Worm (Caenorhabditis elegans) whole organism, L2 larva: Measurements from ENCODE around the gene clec-177.

ENCODE experiments used
- C34F6.9 ChIP-seq: fragments of 150-350 bp; optimal IDR thresholded peaks from 2 replicates; lab custom pipeline; 2014; ENCODE audit warnings: missing biosample characterization, missing genetic modification characterization
- R02D3.7 ChIP-seq: fragments of 150-350 bp; optimal IDR thresholded peaks from 2 replicates; lab custom pipeline; 2014; ENCODE audit warnings: missing biosample characterization, missing genetic modification characterization
- alr-1 ChIP-seq: fragments of 150-350 bp; optimal IDR thresholded peaks from 2 replicates; lab custom pipeline; 2014; ENCODE audit warnings: missing biosample characterization, missing genetic modification characterization
- blmp-1 ChIP-seq: sonication (generic microtip); optimal IDR thresholded peaks from 2 replicates; lab custom pipeline; 2017; ENCODE audit warnings: missing genetic modification characterization, mild to moderate bottlenecking, missing compliant biosample characterization, antibody characterized with exemption, moderate library complexity; ENCODE audit not compliant: insufficient read depth
- ceh-16 ChIP-seq: fragments of 150-350 bp; optimal IDR thresholded peaks from 2 replicates; lab custom pipeline; 2014; ENCODE audit warnings: missing biosample characterization, missing genetic modification characterization
- ceh-82 ChIP-seq: fragments of 150-350 bp; optimal IDR thresholded peaks from 2 replicates; lab custom pipeline; 2014; ENCODE audit warnings: missing biosample characterization, missing genetic modification characterization
- dmd-4 ChIP-seq: sonication (generic microtip); optimal IDR thresholded peaks from 2 replicates; lab custom pipeline; 2017; ENCODE audit warnings: missing biosample characterization, missing genetic modification characterization
- elt-1 ChIP-seq: fragments of 150-350 bp; optimal IDR thresholded peaks from 2 replicates; lab custom pipeline; 2014; ENCODE audit warnings: missing biosample characterization, missing genetic modification characterization
- elt-3 ChIP-seq: sonication (generic microtip); optimal IDR thresholded peaks from 2 replicates; lab custom pipeline; 2017; ENCODE audit warnings: missing biosample characterization, missing genetic modification characterization
- lin-11 ChIP-seq: fragments of 150-350 bp; sonication (generic microtip); optimal IDR thresholded peaks from 2 replicates; lab custom pipeline; 2014; ENCODE audit warnings: missing biosample characterization, missing genetic modification characterization, inconsistent platforms, mixed read lengths
- lin-39 ChIP-seq: fragments of 150-350 bp; optimal IDR thresholded peaks from 2 replicates; lab custom pipeline; 2014; ENCODE audit warnings: missing biosample characterization, missing genetic modification reagents, missing genetic modification characterization
- lsy-2 ChIP-seq, 2 experiments: fragments of 150-350 bp in 1 of 2; sonication (generic microtip) in 1 of 2; optimal IDR thresholded peaks; 2 replicates each; lab custom pipeline; 2014 to 2017; ENCODE audit warnings: missing biosample characterization in 2 of 2, missing genetic modification characterization in 2 of 2
- mab-5 ChIP-seq: fragments of 150-350 bp; optimal IDR thresholded peaks from 2 replicates; lab custom pipeline; 2014; ENCODE audit warnings: missing biosample characterization, missing genetic modification characterization
- mbf-1 ChIP-seq: sonication (generic microtip); optimal IDR thresholded peaks from 2 replicates; lab custom pipeline; 2017; ENCODE audit warnings: missing biosample characterization, missing genetic modification characterization
- mdl-1 ChIP-seq, 2 experiments: fragments of 150-350 bp in 1 of 2; sonication (generic microtip) in 1 of 2; optimal IDR thresholded peaks; 2 replicates each; lab custom pipeline; 2017; ENCODE audit warnings: missing biosample characterization in 2 of 2, missing genetic modification characterization in 2 of 2
- nhr-10 ChIP-seq: sonication (generic microtip); optimal IDR thresholded peaks from 2 replicates; lab custom pipeline; 2017; ENCODE audit warnings: missing biosample characterization, missing genetic modification characterization
- nhr-11 ChIP-seq: fragments of 150-350 bp; optimal IDR thresholded peaks from 2 replicates; lab custom pipeline; 2014; ENCODE audit warnings: missing biosample characterization, missing genetic modification characterization
- nhr-129 ChIP-seq: fragments of 150-350 bp; optimal IDR thresholded peaks from 2 replicates; lab custom pipeline; 2014; ENCODE audit warnings: missing biosample characterization, missing genetic modification characterization
- nhr-23 ChIP-seq: fragments of 150-350 bp; optimal IDR thresholded peaks from 2 replicates; lab custom pipeline; 2014; ENCODE audit warnings: missing biosample characterization, missing genetic modification reagents, missing genetic modification characterization
- nhr-25 ChIP-seq: fragments of 150-350 bp; sonication (generic microtip); optimal IDR thresholded peaks from 3 replicates; lab custom pipeline; 2014; ENCODE audit warnings: missing biosample characterization, missing genetic modification characterization
- peb-1 ChIP-seq: fragments of 150-350 bp; optimal IDR thresholded peaks from 2 replicates; lab custom pipeline; 2014; ENCODE audit warnings: missing biosample characterization, missing genetic modification characterization
- sma-3 ChIP-seq: sonication (generic microtip); optimal IDR thresholded peaks from 2 replicates; lab custom pipeline; 2016; ENCODE audit warnings: missing genetic modification reagents, missing genetic modification characterization, missing compliant biosample characterization
- sma-9 ChIP-seq, 2 experiments: fragments of 150-350 bp in 1 of 2; sonication (generic microtip) in 1 of 2; optimal IDR thresholded peaks; 2 replicates each; lab custom pipeline; 2014 to 2016; ENCODE audit warnings: missing genetic modification characterization in 2 of 2, mild to moderate bottlenecking in 1 of 2, missing biosample characterization in 1 of 2, missing compliant biosample characterization in 1 of 2, missing genetic modification reagents in 1 of 2, moderate library complexity in 1 of 2
- unc-39 ChIP-seq: fragments of 150-350 bp; optimal IDR thresholded peaks from 2 replicates; lab custom pipeline; 2014; ENCODE audit warnings: missing biosample characterization, missing genetic modification characterization
- unc-55 ChIP-seq: fragments of 150-350 bp; sonication (generic microtip); optimal IDR thresholded peaks from 3 replicates; lab custom pipeline; 2014; ENCODE audit warnings: missing biosample characterization, missing genetic modification reagents, missing genetic modification characterization
- unc-62 ChIP-seq: fragments of 150-350 bp; optimal IDR thresholded peaks from 2 replicates; lab custom pipeline; 2014; ENCODE audit warnings: missing biosample characterization, missing genetic modification reagents, missing genetic modification characterization
- zag-1 ChIP-seq: fragments of 150-350 bp; optimal IDR thresholded peaks from 2 replicates; lab custom pipeline; 2014; ENCODE audit warnings: missing biosample characterization, missing genetic modification characterization
- ztf-11 ChIP-seq: sonication (generic microtip); optimal IDR thresholded peaks from 2 replicates; lab custom pipeline; 2017; ENCODE audit warnings: missing biosample characterization, missing genetic modification characterization
- ztf-4 ChIP-seq: fragments of 150-350 bp; optimal IDR thresholded peaks from 2 replicates; lab custom pipeline; 2014; ENCODE audit warnings: missing biosample characterization, missing genetic modification characterization

Gene clec-177

DNA sequence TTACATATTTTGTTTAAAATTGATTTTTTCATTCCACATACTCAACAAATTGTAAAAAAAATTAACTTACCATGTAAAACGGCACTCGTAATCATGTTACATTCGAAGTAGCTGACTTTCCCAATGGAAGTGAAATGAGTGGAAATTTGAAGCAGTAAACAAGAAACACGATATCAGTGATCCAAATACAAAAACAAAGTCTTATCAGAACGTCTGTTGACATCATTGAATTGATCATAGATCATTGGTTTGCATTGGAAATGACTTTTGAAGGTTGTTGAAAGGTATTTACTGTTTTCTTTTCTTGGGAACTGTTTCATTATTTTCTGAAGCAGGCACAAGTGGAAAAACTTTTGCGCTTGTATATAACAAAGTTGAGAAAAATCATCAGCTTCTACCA lies 10.4 kb upstream of the clec-177 start, which contains the start of gene Y9C9A.16:
TSS of gene Y9C9A.16 (minus strand) at position 131 of the 400 bp plus-strand sequence.
- no peak for TF ChIP-seq C34F6.9 (tag; lab: Kevin White, UChicago)
- TF ChIP-seq zag-1 (tag; lab: Kevin White, UChicago): no peak
- TF ChIP-seq dmd-4 (tag; lab: Kevin White, UChicago): no peak
- no peak for TF ChIP-seq nhr-25 (tag; lab: Kevin White, UChicago)
- no peak for TF ChIP-seq peb-1 (tag; lab: Kevin White, UChicago)
- TF ChIP-seq ztf-4 (tag; lab: Kevin White, UChicago): no peak
- no peak for TF ChIP-seq mbf-1 (tag; lab: Kevin White, UChicago)
- TF ChIP-seq ceh-82 (tag; lab: Kevin White, UChicago): no peak

DNA sequence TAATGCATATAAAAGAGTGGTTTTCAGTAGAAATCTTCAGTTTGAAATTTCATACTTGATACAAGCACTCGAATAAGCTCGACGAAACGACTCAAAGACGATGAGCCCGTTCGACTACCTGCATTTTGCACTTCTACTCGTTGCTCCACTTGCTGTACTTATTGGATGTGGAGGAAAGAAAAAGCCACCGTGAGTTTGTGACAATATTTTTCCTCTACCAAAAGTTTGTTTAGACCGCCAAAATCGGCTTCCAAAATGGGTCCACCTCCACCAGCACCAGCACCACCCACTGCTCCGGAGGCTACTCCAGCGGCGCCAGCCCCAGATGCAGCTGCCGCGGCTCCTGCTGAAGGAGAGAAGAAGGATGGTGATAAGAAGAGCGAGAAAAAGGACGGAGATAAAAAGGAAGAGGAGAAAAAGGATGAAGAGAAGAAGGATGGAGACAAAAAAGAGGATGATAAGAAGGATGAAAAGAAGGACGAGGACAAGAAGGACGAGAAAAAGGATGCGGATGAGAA lies 9.1 kb upstream of the clec-177 start, which contains the start of gene E03H12.5:
TSS of gene E03H12.5 (plus strand) at position 51 of the 518 bp plus-strand sequence.
- TF ChIP-seq lin-11 (tag; lab: Kevin White, UChicago): no peak
- TF ChIP-seq dmd-4 (tag; lab: Kevin White, UChicago): no peak
- TF ChIP-seq alr-1 (tag; lab: Kevin White, UChicago): no peak
- TF ChIP-seq C34F6.9 (tag; lab: Kevin White, UChicago): no peak
- no peak for TF ChIP-seq lin-39 (tag; lab: Kevin White, UChicago)
- no peak for TF ChIP-seq mbf-1 (tag; lab: Kevin White, UChicago)
- TF ChIP-seq elt-1 (tag; lab: Kevin White, UChicago): no peak
- TF ChIP-seq ceh-16 (tag; lab: Kevin White, UChicago): no peak
- TF ChIP-seq peb-1 (tag; lab: Kevin White, UChicago): no peak
- no peak for TF ChIP-seq nhr-25 (tag; lab: Kevin White, UChicago)
- no peak for TF ChIP-seq unc-39 (tag; lab: Kevin White, UChicago)
- no peak for TF ChIP-seq unc-62 (GFP tag; lab: Kevin White, UChicago)

ce11 chrIV:4981027-4981426 lies 5.3 kb upstream of the clec-177 start, which contains the start of gene srz-24:
srz-24 (minus strand) TSS chrIV:4981127.
- TF ChIP-seq mbf-1 (tag; lab: Kevin White, UChicago) (no peak), ztf-11 (tag; lab: Kevin White, UChicago) (no peak), sma-3 (no peak), zag-1 (tag; lab: Kevin White, UChicago) (no peak)
- TF ChIP-seq, all 48 proteins: peak for 0

DNA sequence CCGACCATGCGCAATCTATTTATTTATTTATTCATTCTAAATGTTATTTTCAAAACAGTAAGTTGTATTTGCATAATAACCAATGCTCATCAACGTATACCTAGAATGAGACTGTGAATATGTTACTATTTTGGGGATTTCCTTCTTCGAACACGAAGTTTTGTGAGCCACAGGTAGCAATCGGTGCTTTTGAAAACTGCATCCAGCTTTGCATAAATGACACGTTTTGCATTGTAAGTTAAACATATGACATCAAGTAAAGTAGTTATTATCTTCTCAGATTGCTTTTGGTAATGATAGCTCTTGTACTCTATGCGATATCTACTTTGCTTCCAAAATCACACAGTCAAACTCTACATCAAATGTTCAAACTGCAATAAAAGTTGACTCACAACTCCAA lies 3.9 kb upstream of the clec-177 start, which contains the start of gene E03H12.4:
TSS of gene E03H12.4 (plus strand) at position 120 of the 400 bp plus-strand sequence.
- TF ChIP-seq mab-5 (tag; lab: Kevin White, UChicago): no peak
- no peak for TF ChIP-seq blmp-1 (tag; lab: Kevin White, UChicago)
- TF ChIP-seq lin-39 (tag; lab: Kevin White, UChicago): no peak
- no peak for TF ChIP-seq elt-3
- TF ChIP-seq mdl-1 (tag; optimal IDR thresholded peaks at IDR 0.05; lab: Kevin White, UChicago): no peak
- no peak for TF ChIP-seq zag-1 (tag; lab: Kevin White, UChicago)
- TF ChIP-seq sma-9 (GFP tag; optimal IDR thresholded peaks at IDR 0.05; lab: Kevin White, UChicago): no peak
- TF ChIP-seq sma-9 (tag; optimal IDR thresholded peaks at IDR 0.05; lab: Kevin White, UChicago): no peak
- no peak for TF ChIP-seq nhr-10
- no peak for TF ChIP-seq R02D3.7 (tag; lab: Kevin White, UChicago)
- no peak for TF ChIP-seq ceh-16 (tag; lab: Kevin White, UChicago)
- TF ChIP-seq ztf-11 (tag; lab: Kevin White, UChicago): no peak
- no peak for TF ChIP-seq peb-1 (tag; lab: Kevin White, UChicago)
- no peak for TF ChIP-seq lin-11 (tag; lab: Kevin White, UChicago)
- TF ChIP-seq lsy-2 (tag; optimal IDR thresholded peaks at IDR 0.05; lab: Kevin White, UChicago): no peak
- no peak for TF ChIP-seq nhr-23

DNA sequence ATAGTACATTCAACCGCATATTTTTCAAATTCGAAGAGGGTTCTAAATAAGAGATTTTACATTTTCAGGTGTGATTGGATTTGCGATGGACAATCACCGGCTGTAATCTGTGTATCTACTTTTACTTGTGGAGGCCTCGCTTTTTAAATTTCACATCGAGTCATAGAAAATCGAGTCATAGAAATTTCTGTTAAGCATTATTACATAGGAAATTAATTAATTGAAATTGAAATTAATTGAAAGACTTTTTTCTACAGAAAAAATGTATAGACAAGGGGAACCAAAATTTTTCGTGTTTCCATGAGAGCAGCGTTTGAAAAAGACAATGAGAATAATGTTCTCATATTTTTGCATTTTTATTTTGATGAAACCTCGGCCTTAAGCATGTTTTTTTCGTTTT lies 2.6 kb upstream of the clec-177 start, which contains the start of gene clec-176:
TSS of gene clec-176 (plus strand) at position 301 of the 400 bp plus-strand sequence.
- no peak for TF ChIP-seq nhr-11 (tag; lab: Kevin White, UChicago)
- no peak for TF ChIP-seq R02D3.7 (tag; lab: Kevin White, UChicago)
- no peak for TF ChIP-seq lin-11 (tag; lab: Kevin White, UChicago)
- no peak for TF ChIP-seq nhr-129 (tag; lab: Kevin White, UChicago)
- no peak for TF ChIP-seq unc-55 (GFP tag; lab: Kevin White, UChicago)
- TF ChIP-seq unc-62 (GFP tag; lab: Kevin White, UChicago): no peak
- TF ChIP-seq mdl-1 (tag; optimal IDR thresholded peaks at IDR 0.05; lab: Kevin White, UChicago): no peak
- TF ChIP-seq elt-3: no peak
- no peak for TF ChIP-seq ceh-16 (tag; lab: Kevin White, UChicago)
